Fruit fly (Drosophila melanogaster) whole organism, embryonic: ENCODE data around the gene Spn88Ea.

Source experiments
- B-H1 ChIP-seq: fragments of 200-800 bp; sonication (Bioruptor generic); IDR thresholded peaks from 3 replicates; pipeline ENCODE4 v1.3.6; 2022; ENCODE audit warnings: missing biosample characterization, missing genetic modification characterization
- CG13424 ChIP-seq: fragments of 200-800 bp; sonication (Bioruptor generic); optimal IDR thresholded peaks from 2 replicates; lab custom pipeline; 2019; ENCODE audit warnings: missing biosample characterization, mild to moderate bottlenecking, missing genetic modification characterization, moderate library complexity
- CG15514 ChIP-seq: fragments of 200-800 bp; sonication (Bioruptor generic); optimal IDR thresholded peaks from 3 replicates; lab custom pipeline; 2017; ENCODE audit warnings: missing biosample characterization, missing genetic modification characterization, mild to moderate bottlenecking, moderate library complexity, missing genetic modification reagents
- CG34224 ChIP-seq: fragments of 200-800 bp; sonication (Bioruptor generic); IDR thresholded peaks from 3 replicates; pipeline ENCODE4 v1.3.6; 2022; ENCODE audit warnings: missing biosample characterization, missing genetic modification characterization; ENCODE audit not compliant: partially characterized antibody
- HLH4C ChIP-seq: fragments of 200-800 bp; sonication (Bioruptor generic); IDR thresholded peaks from 3 replicates; pipeline ENCODE4 v1.3.6; 2022; ENCODE audit warnings: missing biosample characterization, missing genetic modification characterization; ENCODE audit not compliant: partially characterized antibody
- NFAT ChIP-seq: fragments of 200-800 bp; sonication (Bioruptor generic); IDR thresholded peaks from 2 replicates; pipeline ENCODE4 v1.3.6; 2022; ENCODE audit warnings: missing biosample characterization, missing genetic modification characterization
- cas ChIP-seq: fragments of 200-800 bp; sonication (Bioruptor generic); IDR thresholded peaks from 2 replicates; pipeline ENCODE4 v1.3.6; 2022; ENCODE audit warnings: missing biosample characterization, missing genetic modification characterization
- da ChIP-seq: fragments of 200-800 bp; sonication (Bioruptor generic); optimal IDR thresholded peaks from 2 replicates; lab custom pipeline; 2016; ENCODE audit warnings: missing biosample characterization, missing genetic modification characterization
- gro ChIP-seq: fragments of 200-800 bp; sonication (Bioruptor generic); optimal IDR thresholded peaks from 2 replicates; lab custom pipeline; 2016; ENCODE audit warnings: missing biosample characterization, missing genetic modification characterization
- prd ChIP-seq, 3 experiments: fragments of >200 bp in 2 of 3; fragments of 200-800 bp in 1 of 3; sonication (Bioruptor generic) in 1 of 3; optimal IDR thresholded peaks in 2 of 3; IDR thresholded peaks in 1 of 3; 2 replicates in 2 of 3; 3 replicates in 1 of 3; pipeline versions ENCODE4 v1.3.6 to Lab custom; 2017 to 2022; ENCODE audit warnings: missing biosample characterization in 1 of 3, missing genetic modification characterization in 1 of 3
- tup ChIP-seq: fragments of 200-800 bp; sonication (Bioruptor generic); optimal IDR thresholded peaks from 2 replicates; lab custom pipeline; 2016; ENCODE audit warnings: missing biosample characterization, mild to moderate bottlenecking, missing genetic modification characterization, moderate library complexity

DNA sequence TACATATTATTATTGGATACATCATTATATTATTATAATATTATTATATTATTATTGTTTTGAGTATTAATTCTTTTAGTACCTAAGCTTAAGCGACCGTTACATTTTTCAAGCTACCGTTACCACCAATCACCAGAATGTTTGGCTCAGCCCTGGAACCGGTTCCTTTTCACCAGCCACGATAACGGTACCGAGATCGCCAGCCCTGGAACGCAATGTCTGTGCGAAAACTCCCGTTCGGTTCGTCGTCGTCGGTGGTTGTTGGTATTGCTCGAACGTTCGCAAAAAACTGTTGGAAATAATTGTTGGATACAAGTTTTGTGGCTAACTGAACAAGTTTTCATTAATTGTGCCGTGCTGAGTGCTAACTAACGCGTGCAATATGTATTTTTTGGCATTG is 43.5 kb upstream of the Spn88Ea start, which contains the start of gene CG42404:
- TF ChIP-seq CG15514 (GFP tag; lab: Kevin White, UChicago) (peak; percentile 99), tup (GFP tag; lab: Kevin White, UChicago) (no peak), cas (GFP tag; lab: Robert Waterston, UW) (no peak), B-H1 (GFP tag; lab: Robert Waterston, UW) (no peak), NFAT (no peak), HLH4C (GFP tag; lab: Robert Waterston, UW) (no peak), CG34224 (no peak), gro (GFP tag; lab: Kevin White, UChicago) (no peak), prd (optimal IDR thresholded peaks at IDR 0.05; lab: Kevin White, UChicago) (no peak), prd (GFP tag; IDR thresholded peaks at IDR 0.05; lab: Robert Waterston, UW) (no peak), CG13424 (tag; lab: Kevin White, UChicago) (no peak), da (GFP tag; lab: Kevin White, UChicago) (no peak)
